Fruit fly (Drosophila melanogaster) whole organism, prepupa: ENCODE results near the gene Tcs4.

ENCODE experiments used
- CG10669 ChIP-seq: fragments of 200-800 bp; sonication (Bioruptor generic); optimal IDR thresholded peaks from 3 replicates; lab custom pipeline; 2018; ENCODE audit warnings: missing biosample characterization, mild to moderate bottlenecking, missing genetic modification characterization, moderate library complexity
- CG32006 ChIP-seq: fragments of 200-800 bp; sonication (Bioruptor generic); optimal IDR thresholded peaks from 3 replicates; lab custom pipeline; 2017; ENCODE audit warnings: missing biosample characterization, mild to moderate bottlenecking, missing genetic modification characterization
- CG7368 ChIP-seq: fragments of 200-800 bp; sonication (Bioruptor generic); optimal IDR thresholded peaks from 3 replicates; lab custom pipeline; 2016; ENCODE audit warnings: missing biosample characterization, missing genetic modification characterization
- CG8632 ChIP-seq: fragments of 200-800 bp; sonication (Bioruptor generic); optimal IDR thresholded peaks from 3 replicates; lab custom pipeline; 2016; ENCODE audit warnings: missing biosample characterization, missing genetic modification characterization
- Hr39 ChIP-seq: fragments of 200-800 bp; sonication (Bioruptor generic); optimal IDR thresholded peaks from 2 replicates; lab custom pipeline; 2016; ENCODE audit warnings: missing biosample characterization, missing genetic modification characterization
- Hr4 ChIP-seq: fragments of 200-800 bp; sonication (Bioruptor generic); optimal IDR thresholded peaks from 3 replicates; lab custom pipeline; 2016; ENCODE audit warnings: missing biosample characterization, missing genetic modification characterization
- Sox14 ChIP-seq: fragments of 200-800 bp; sonication (Bioruptor generic); optimal IDR thresholded peaks from 3 replicates; lab custom pipeline; 2016; ENCODE audit warnings: missing biosample characterization, missing genetic modification characterization
- ss ChIP-seq, 2 experiments: fragments of 200-800 bp; sonication (Bioruptor generic); optimal IDR thresholded peaks; 2 replicates in 1 of 2; 3 replicates in 1 of 2; lab custom pipeline; 2017 to 2018; ENCODE audit warnings: mild to moderate bottlenecking in 2 of 2, missing biosample characterization in 2 of 2, missing genetic modification characterization in 2 of 2, moderate library complexity in 1 of 2

dm6 chrX:19675662-19676061 lies 25.9 kb downstream of the Tcs4 start, which contains the start of gene et:
- TF ChIP-seq ss (GFP tag; optimal IDR thresholded peaks at IDR 0.05; lab: Kevin White, UChicago) (no peak), CG7368 (GFP tag; lab: Kevin White, UChicago) (no peak), CG10669 (GFP tag; lab: Kevin White, UChicago) (no peak), Hr39 (GFP tag; lab: Kevin White, UChicago) (no peak), Hr4 (GFP tag; lab: Kevin White, UChicago) (no peak), CG32006 (GFP tag; lab: Kevin White, UChicago) (no peak), CG8632 (no peak), Sox14 (GFP tag; lab: Kevin White, UChicago) (no peak)
